Fruit fly (Drosophila melanogaster): ENCODE results near the gene CG31088.

Gene CG31088

DNA sequence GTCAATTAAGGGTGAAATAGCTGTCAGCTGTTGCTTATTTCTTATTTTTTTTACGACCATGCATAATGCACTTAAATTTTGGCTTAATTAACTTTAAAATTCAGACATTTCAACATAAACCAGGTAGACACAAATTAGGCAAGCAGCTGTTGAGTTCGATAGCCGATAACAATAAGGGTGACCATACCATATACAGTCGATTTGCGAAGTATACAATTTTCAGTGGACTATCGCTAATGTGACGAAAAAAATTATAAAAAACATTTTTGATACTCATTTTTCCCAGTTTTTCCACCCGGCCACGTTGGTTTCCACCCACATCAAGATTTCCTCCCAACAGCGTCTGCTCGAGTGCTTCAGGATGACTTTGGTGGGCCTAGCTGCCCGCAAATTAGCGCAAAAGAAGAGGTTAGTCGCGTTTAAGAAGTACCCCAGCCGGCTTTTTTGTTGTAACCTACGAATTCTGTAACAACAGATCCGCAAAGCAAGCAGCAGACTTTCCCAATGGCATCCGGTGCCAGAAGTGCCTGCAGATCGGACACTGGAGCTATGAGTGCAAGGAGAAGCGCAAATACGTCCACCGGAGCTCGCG, 13.0 kb upstream of the CG31088 start, which contains the start of the genes CG4287 and CG5516 (continued):
- TF ChIP-seq CG8388 (GFP tag; optimal IDR thresholded peaks at IDR 0.05) (no peak), Fer1 (GFP tag; optimal IDR thresholded peaks at IDR 0.05) (no peak), cwo (GFP tag; optimal IDR thresholded peaks at IDR 0.05) (no peak), row (GFP tag; IDR thresholded peaks at IDR 0.05) (peak; percentile 15; the same call in 1 of the 3 replicates), Doc3 (GFP tag; IDR thresholded peaks at IDR 0.05; ENCODE audit: partially characterized antibody) (peak; percentile 57; the same call in 2 of the 3 replicates), CHES-1-like (GFP tag; optimal IDR thresholded peaks at IDR 0.05) (peak; percentile 23), corto (GFP tag; optimal IDR thresholded peaks at IDR 0.05) (no peak), CG16779 (GFP tag; IDR thresholded peaks at IDR 0.05) (no peak), Myb (GFP tag; optimal IDR thresholded peaks at IDR 0.05) (no peak), NK7.1 (GFP tag; optimal IDR thresholded peaks at IDR 0.05) (no peak), Dref (GFP tag; IDR thresholded peaks at IDR 0.05) (peak; percentile 72), CG5245 (GFP tag; optimal IDR thresholded peaks at IDR 0.05) (no peak), CrebB (tag; optimal IDR thresholded peaks at IDR 0.05) (no peak), HLH54F (GFP tag; optimal IDR thresholded peaks at IDR 0.05) (peak; percentile 30), toy (GFP tag; IDR thresholded peaks at IDR 0.05) (no peak), CG11560 (tag; IDR thresholded peaks at IDR 0.05) (no peak), CG32772 (GFP tag; IDR thresholded peaks at IDR 0.05) (no peak), gcm2 (GFP tag; optimal IDR thresholded peaks at IDR 0.05) (no peak), YL-1 (GFP tag; optimal IDR thresholded peaks at IDR 0.05) (peak; percentile 55), Awh (GFP tag; IDR thresholded peaks at IDR 0.05) (no peak), seq (GFP tag; IDR thresholded peaks at IDR 0.05) (no peak), Dp (GFP tag; optimal IDR thresholded peaks at IDR 0.05) (peak; percentile 24), CG11456 (GFP tag; IDR thresholded peaks at IDR 0.05) (no peak), CG1024 (GFP tag; IDR thresholded peaks at IDR 0.05) (no peak), gfzf (GFP tag; optimal IDR thresholded peaks at IDR 0.05) (peak; percentile 25), Dek (tag; optimal IDR thresholded peaks at IDR 0.05) (no peak), zen (tag; optimal IDR thresholded peaks at IDR 0.05) (peak; percentile 64), CG43689 (GFP tag; IDR thresholded peaks at IDR 0.05) (no peak), grn (GFP tag; optimal IDR thresholded peaks at IDR 0.05) (no peak), CG34224 (GFP tag; IDR thresholded peaks at IDR 0.05; ENCODE audit: partially characterized antibody) (no peak; the same call in 2 of the 3 replicates), HLH3B (GFP tag; IDR thresholded peaks at IDR 0.05) (no peak), CG3995 (GFP tag; optimal IDR thresholded peaks at IDR 0.05) (peak; percentile 7), CG6854 (GFP tag; optimal IDR thresholded peaks at IDR 0.05) (no peak), Camta (GFP tag; optimal IDR thresholded peaks at IDR 0.05) (no peak), scrt (GFP tag; optimal IDR thresholded peaks at IDR 0.05) (no peak), Sox100B (GFP tag; optimal IDR thresholded peaks at IDR 0.05) (no peak), CG30020 (tag; optimal IDR thresholded peaks at IDR 0.05) (peak; percentile 23), crc (GFP tag; optimal IDR thresholded peaks at IDR 0.05) (peak; percentile 6), CG7372 (GFP tag; IDR thresholded peaks at IDR 0.05) (no peak), lbe (GFP tag; optimal IDR thresholded peaks at IDR 0.05) (no peak), nmo (GFP tag; optimal IDR thresholded peaks at IDR 0.05) (no peak), CG12942 (GFP tag; optimal IDR thresholded peaks at IDR 0.05) (peak; percentile 17), CG30403 (GFP tag; optimal IDR thresholded peaks at IDR 0.05) (peak; percentile 38), sug (tag; optimal IDR thresholded peaks at IDR 0.05) (no peak), danr (GFP tag; IDR thresholded peaks at IDR 0.05) (no peak), Eip74EF (GFP tag; optimal IDR thresholded peaks at IDR 0.05) (no peak), rib (GFP tag; IDR thresholded peaks at IDR 0.05) (no peak), CG16813 (GFP tag; IDR thresholded peaks at IDR 0.05; ENCODE audit: partially characterized antibody) (peak; percentile 37; the same call in 1 of the 3 replicates), dmrt99B (tag; optimal IDR thresholded peaks at IDR 0.05) (no peak), CG2889 (GFP tag; IDR thresholded peaks at IDR 0.05) (no peak), gsb-n (tag; optimal IDR thresholded peaks at IDR 0.05) (no peak)
